Fruit fly (Drosophila melanogaster) ovary, adult (tissue): ENCODE data around the gene CG5196.

Source experiments
- CG17801 ChIP-seq: fragments of 200-800 bp; optimal IDR thresholded peaks from 2 replicates; lab custom pipeline; 2019; ENCODE audit warnings: missing biosample characterization, mild to moderate bottlenecking, missing genetic modification characterization, moderate library complexity; ENCODE audit not compliant: partially characterized antibody

The CG5196 gene

DNA sequence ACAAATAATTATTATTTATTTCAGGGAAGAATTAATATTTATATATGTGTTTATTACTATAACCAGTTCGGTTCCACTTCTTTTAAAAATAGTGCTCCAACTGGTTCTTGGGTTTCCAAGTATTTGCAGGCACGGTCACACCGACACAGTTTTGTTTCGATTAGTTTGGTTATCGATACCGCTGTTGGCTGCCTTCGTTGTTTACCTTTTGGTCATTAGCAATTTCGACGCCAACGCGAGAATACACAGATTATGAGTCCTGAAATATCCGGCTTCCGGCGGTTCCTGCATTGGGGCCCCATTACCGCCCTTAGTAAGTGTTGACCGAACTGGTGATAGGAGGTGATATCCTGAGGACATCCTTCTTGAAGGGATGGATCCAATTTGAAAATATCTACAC is at the start of gene CG5196:
Gene CG5196 (plus strand): TSS at position 157 of the 400 bp plus-strand sequence.
- TF ChIP-seq CG17801 (GFP tag; lab: Kevin White, UChicago), result peak; percentile 25

DNA sequence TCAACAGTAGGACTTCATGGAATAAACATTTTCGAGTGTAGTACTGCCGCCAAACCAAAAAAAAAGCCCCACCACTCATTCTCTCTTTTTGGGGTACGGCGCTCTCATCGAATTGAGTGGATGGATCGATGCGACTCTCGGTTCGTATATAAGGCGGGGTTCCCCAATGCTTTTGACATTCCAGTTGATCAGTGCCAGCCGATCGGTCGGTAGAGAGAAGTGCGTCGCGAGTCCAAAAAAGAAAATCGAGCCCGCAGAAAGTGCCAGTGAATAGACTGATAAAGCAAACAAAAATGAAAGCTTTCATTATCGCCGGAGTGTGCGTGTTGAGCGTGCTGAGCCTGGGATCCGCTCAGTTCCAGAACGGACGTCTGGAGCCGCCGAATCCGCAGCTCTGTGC is 48.3 kb upstream of the CG5196 start, which contains the start of gene CG4115:
Gene CG4115 (plus strand): TSS at position 172 of the 400 bp plus-strand sequence.
- no peak for TF ChIP-seq CG17801 (GFP tag; lab: Kevin White, UChicago)

DNA sequence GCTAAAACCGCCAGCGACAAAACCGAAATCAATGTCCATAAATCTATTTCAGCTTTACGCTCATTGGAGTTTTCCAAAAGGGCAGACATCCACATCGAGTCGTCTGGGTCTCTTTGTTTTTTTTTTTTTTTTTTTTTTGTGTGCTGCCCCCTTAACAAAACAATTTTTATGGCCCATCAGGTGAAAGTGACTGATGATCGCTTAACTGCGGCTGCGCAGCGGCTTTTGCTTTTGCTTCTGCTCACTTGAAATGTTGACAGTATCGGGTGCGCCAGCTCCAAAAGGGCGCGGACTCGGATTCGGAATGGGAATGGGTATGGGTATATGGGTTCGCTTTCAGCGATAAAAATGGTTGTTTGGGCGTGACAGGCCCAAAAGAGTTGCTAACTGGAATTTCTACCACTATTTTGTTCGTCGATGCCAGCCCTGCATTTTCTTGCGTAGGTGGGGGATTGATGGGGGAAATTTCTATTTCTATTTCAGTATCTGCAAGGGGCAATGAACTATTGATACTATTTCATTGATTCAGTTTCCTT is 46.1 kb upstream of the CG5196 start:
- no peak for TF ChIP-seq CG17801 (GFP tag; lab: Kevin White, UChicago)

DNA sequence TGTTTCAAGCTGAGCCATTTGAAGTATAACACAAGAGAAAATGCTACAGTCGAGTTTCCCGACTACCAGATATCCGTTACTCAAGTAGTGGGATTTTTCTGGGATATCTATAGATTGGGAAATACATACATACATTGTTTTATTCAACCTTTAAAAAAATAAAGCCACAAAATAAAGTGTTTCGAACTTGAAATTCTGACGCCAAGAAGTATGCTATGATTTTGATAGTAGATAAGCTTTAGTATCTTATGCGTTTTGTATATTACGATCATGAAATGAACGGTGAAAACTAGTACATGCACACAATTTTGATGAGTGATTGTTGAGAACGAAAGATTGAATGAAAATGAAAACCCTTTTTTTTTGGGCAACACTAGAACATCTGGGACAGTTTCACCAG is 44.6 kb upstream of the CG5196 start:
- TF ChIP-seq CG17801 (GFP tag; lab: Kevin White, UChicago), result no peak

DNA sequence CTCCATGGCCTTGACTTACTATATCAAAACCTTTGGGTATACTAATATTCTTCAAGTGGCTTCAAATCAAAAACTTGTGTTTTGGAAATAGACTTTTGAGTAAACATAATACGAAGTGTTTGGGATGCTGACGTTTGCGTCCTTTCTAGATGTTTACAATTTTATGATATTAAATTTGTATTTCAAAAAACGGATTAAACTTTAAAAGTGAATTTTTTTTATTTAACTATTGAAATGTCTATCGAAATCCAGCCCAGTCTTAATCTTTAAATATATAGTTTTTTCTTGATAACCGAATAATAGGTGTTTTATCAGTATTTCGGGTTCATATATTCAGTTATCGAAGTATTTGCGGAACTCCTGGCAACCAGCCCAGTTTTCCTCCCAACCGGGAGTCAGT is 43.5 kb upstream of the CG5196 start, which contains the start of gene Tim17a1:
Gene Tim17a1 (minus strand): TSS at position 101 of the 400 bp plus-strand sequence.
- no peak for TF ChIP-seq CG17801 (GFP tag; lab: Kevin White, UChicago)

DNA sequence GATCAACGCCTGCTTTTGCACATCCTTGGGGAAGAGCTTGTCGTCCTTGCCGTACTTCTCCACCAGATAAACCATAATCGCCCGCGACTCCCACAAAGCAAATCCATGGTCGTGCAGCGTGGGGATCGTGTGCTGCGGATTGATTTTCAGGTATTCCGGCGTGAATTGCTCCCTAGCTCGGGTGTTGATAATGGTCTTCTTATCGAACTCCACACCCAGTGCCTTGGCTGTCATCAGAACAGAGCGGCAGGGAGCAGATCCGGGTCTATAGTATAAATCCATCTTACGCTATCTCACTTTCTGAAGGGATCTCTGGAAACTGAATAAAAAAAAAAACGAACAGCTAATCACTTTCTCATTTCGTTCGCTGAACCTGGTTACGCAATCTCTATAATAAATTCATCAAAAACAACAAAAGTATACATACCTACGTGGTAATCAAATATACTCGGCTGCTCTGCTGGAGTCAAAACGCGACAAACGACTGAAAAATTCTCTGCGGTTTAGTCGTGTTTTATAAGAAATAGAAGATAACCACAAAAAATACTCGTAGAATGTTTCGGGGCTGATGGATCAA is 42.8 kb upstream of the CG5196 start, which contains the start of gene GstD10:
Gene GstD10 (minus strand): TSS at position 472 of the 577 bp plus-strand sequence.
- no peak for TF ChIP-seq CG17801 (GFP tag; lab: Kevin White, UChicago)

DNA sequence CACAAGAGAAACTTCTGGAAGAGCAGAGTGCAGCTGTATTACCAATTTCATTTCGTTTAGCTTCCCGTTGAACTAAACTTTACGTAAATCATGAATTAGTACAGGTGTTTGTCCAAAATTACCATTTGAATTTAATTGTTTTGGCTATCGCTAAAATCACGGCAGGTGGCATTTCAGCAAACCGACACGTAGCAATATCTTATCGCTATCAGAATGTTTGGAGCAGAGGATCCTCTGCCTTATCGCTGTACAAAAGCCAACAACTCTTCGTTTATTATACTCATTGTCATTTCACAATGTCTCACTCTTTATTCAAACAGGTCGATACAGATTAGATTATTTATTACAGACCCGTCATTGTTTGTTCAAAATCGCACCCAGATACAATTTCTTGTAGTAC is 42.2 kb upstream of the CG5196 start:
- TF ChIP-seq CG17801 (GFP tag; lab: Kevin White, UChicago), result no peak

DNA sequence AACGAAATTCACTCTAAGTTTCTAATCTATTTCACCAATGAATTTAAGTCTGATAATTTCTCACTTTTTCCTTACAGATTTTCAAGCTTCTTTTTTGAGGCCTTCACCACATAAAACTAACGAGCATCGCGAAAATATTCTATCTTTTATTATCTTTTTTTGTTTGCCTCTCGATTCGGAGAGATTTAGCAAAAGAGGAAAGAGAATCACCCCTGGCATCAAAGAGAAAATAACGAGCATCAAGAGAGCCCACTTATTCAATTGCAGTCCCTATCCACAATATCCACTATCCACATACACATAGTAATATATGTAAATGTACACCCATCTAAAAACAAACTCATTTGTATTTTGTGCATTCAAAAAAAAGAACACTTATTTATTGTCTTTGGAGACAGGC is 40.7 kb upstream of the CG5196 start, which contains the start of gene GstD9:
Gene GstD9 (minus strand): TSS at position 101 of the 400 bp plus-strand sequence.
- no peak for TF ChIP-seq CG17801 (GFP tag; lab: Kevin White, UChicago)

DNA sequence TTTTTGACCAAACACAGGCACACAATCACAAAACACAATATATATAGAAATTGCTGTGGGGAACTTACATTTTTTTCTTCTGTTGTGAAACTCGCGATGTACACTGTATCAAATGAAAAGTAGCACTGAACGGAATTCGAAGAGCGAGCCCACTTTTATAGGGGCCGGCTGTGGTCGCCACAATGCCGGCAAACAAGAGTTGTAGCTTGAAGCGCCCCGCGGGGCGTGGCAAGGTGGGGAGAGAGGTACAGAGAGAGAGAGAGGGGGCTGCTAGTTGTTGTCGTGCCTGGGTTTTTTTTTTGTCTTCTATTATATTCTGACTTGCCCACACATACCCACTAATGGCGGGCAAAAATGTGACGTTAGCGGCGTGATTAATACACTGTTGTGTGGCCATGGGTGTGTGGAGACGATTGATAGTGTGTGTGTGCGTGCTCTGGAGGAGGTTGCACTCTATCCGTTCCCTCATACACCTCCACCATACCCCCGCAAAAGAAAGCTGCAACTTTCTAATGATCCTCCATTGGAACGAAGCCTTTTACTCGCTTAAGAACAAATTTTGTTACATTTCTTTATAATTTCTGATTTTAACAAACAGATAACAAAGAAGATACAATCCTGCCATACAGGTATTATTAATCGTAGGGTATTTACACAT is 38.9 kb upstream of the CG5196 start, which contains the start of gene GstD1:
Gene GstD1 (minus strand): TSS at position 134 of the 658 bp plus-strand sequence.
- TF ChIP-seq CG17801 (GFP tag; lab: Kevin White, UChicago), result peak; percentile 74

DNA sequence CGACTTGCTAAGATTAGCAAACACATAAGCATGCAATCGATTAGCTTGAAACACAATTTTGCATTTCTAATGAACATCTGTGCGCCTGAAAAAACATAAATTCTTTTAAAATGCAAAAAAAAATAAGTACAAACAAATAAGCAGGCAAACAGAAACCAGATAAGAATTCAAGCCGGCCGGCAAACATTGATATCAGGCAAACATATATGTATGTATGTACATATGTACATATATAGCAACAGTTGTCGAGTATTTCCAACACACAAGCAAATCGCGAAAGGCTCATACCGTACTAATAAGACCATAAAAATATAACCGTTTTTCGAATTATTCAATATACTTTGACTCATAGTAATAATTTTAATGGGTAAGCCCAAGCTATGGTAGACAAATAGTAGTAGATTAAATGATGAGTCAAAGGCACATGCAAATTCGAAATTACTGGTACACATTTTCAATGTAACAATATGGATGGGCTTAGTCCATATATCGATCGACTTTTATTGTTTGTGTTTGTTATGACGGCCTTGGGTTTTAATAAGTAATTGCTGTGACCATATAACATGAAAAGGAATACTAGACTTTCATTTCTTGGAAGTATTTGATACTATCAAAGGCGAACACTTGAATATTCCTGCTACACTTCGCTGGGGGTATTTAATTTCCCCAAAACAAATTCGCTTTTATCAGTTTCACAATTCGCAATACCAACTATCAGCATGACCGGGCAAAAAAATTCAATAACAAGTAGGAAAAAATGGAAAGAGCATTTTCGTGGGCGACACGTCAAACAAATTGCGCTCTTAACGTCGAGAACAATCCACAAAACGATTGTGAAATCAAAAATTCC is 38.1 kb upstream of the CG5196 start:
- TF ChIP-seq CG17801 (GFP tag; lab: Kevin White, UChicago), result no peak

DNA sequence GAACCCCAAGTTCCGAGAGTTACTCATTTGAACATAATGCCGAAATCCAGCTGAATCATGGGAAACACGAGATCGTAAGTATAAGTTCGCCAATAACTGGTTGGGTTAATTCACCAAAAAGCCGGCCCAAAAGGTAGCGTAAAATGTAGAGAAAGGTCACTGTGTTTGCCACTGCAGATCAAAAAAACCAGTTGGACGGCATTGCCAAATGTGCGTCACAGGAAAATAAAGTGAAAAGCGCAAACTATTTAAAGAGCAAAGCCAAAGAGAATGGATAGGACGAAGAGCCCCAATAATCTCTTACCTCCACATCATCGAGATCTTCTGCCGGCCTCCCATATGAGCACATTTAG is 37.5 kb upstream of the CG5196 start:
- TF ChIP-seq CG17801 (GFP tag; lab: Kevin White, UChicago), result no peak

DNA sequence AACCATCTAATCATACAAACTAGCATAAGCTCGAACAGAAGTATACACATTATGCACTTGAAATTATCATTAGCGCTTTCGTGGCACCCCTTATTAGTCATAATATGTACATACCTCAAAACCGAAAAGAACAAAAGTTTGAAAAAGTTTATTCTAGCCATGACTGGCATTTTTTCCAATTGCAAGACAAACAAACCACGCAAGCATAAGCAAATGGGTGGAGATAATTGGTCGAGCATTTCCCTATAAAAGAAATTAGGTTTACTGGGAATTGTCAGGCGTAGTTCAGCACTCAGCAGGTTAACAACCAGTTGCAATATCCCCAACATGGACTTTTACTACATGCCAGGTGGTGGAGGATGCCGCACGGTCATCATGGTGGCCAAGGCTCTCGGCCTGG is 36.4 kb upstream of the CG5196 start, which contains the start of gene GstD2:
Gene GstD2 (plus strand): TSS at position 301 of the 400 bp plus-strand sequence.
- TF ChIP-seq CG17801 (GFP tag; lab: Kevin White, UChicago), result peak; percentile 10

DNA sequence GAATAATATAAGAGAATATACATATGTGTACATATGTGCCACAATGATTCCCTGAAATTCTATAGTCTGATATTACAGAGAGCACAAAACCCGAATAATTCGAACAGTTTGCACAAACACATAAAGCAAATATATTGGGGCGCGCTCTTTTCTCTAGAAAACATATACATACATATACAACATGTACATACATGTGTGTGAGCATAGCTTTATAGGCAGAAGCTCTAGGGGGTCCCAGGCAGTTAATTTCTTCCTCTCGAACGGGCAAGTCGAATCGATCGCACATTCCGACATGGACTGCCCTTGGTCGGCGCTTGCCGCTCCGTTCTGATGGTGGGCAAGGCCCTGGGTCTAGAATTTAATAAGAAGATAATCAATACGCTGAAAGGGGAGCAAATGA is 35.3 kb upstream of the CG5196 start, which contains the start of gene GstD3:
Gene GstD3 (plus strand): TSS at position 269 of the 400 bp plus-strand sequence.
- TF ChIP-seq CG17801 (GFP tag; lab: Kevin White, UChicago), result no peak

DNA sequence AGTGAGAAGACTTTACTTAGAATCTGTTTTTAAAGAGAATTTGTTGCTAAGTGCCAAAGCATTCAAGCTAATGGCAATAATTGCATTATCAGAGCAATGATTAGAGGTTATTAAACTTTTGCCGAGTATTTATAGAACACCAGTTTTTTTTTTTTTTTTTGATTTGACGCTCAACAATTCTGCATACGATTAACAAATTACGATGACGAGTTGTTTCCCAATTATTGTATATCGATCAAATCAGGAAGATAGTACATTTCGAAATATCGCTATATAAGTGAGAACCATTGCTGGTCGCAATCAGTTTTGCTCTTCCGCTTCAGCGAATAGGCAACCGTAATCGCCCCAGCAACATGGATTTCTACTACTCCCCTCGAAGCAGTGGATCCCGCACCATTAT is 34.3 kb upstream of the CG5196 start, which contains the start of gene GstD4:
Gene GstD4 (plus strand): TSS at position 301 of the 400 bp plus-strand sequence.
- no peak for TF ChIP-seq CG17801 (GFP tag; lab: Kevin White, UChicago)
